Fruit fly (Drosophila melanogaster) Kc167 (cell line): ENCODE data around the gene CG13876.

ENCODE experiments used
- Myc ChIP-seq: fragments of >200 bp; optimal IDR thresholded peaks from 2 replicates; lab custom pipeline; 2017; ENCODE audit warnings: missing external identifiers
- Sin3A ChIP-seq: fragments of >200 bp; optimal IDR thresholded peaks from 2 replicates; lab custom pipeline; 2018; ENCODE audit warnings: missing external identifiers
- h ChIP-seq: fragments of >200 bp; optimal IDR thresholded peaks from 3 replicates; lab custom pipeline; 2018; ENCODE audit warnings: missing external identifiers
- insv ChIP-seq: fragments of >200 bp; optimal IDR thresholded peaks from 3 replicates; lab custom pipeline; 2018; ENCODE audit warnings: missing external identifiers
- psq ChIP-seq: fragments of >200 bp; optimal IDR thresholded peaks from 2 replicates; lab custom pipeline; 2017; ENCODE audit warnings: missing external identifiers
- ttk ChIP-seq: sonication (Bioruptor generic); optimal IDR thresholded peaks from 2 replicates; lab custom pipeline; 2017; ENCODE audit warnings: missing external identifiers

dm6 chr3L:199050-199745, 6.7 kb upstream of the CG13876 start:
- no peak for TF ChIP-seq Myc (lab: Kevin White, UChicago)
- no peak for TF ChIP-seq Sin3A
- no peak for TF ChIP-seq psq (lab: Kevin White, UChicago)
- TF ChIP-seq ttk (lab: Kevin White, UChicago): no peak
- no peak for TF ChIP-seq h (lab: Kevin White, UChicago)
- TF ChIP-seq insv (lab: Kevin White, UChicago): no peak
